Fruit fly (Drosophila melanogaster): ENCODE data around the gene Prosbeta3.

Prosbeta3 gene

DNA sequence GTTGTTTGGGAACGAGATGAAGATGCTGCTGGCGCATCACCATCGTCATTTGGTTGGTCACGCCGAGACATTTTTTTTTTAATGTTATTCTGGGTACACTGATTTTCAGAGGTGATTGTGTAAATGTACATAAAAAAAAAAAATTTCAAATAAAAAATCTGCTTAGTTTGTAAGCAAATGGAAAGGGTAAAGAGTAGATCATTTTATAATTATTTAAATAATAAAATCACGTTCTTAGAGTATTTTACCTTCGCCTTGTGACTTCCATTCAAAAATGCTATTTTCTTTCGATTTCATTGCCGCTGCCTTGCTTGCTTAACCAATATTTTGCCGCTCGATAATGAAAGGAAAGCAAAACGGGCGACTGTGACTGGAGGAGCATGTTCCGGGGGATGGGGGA lies 27.3 kb downstream of the Prosbeta3 start (continued):
- TF ChIP-seq CG6175 (GFP tag; IDR thresholded peaks at IDR 0.05) (no peak), pzg (GFP tag; optimal IDR thresholded peaks at IDR 0.05) (no peak), gem (tag; optimal IDR thresholded peaks at IDR 0.05) (peak; percentile 64), CG15601 (tag; optimal IDR thresholded peaks at IDR 0.05) (peak; percentile 50), CG1529 (GFP tag; optimal IDR thresholded peaks at IDR 0.05) (no peak), unpg (GFP tag; optimal IDR thresholded peaks at IDR 0.05) (peak; percentile 41), CG12236 (GFP tag; optimal IDR thresholded peaks at IDR 0.05) (no peak), az2 (GFP tag; optimal IDR thresholded peaks at IDR 0.05) (no peak), CG30431 (GFP tag; optimal IDR thresholded peaks at IDR 0.05) (no peak), D (optimal IDR thresholded peaks at IDR 0.05) (no peak), D (GFP tag; optimal IDR thresholded peaks at IDR 0.05) (peak; percentile 50), peb (GFP tag; IDR thresholded peaks at IDR 0.05) (no peak), fd3F (GFP tag; optimal IDR thresholded peaks at IDR 0.05) (no peak), ash1 (GFP tag; optimal IDR thresholded peaks at IDR 0.05) (no peak), CG13424 (tag; optimal IDR thresholded peaks at IDR 0.05) (peak; percentile 56), CG18476 (GFP tag; optimal IDR thresholded peaks at IDR 0.05) (no peak), Hsf (GFP tag; optimal IDR thresholded peaks at IDR 0.05) (no peak), CG7372 (GFP tag; IDR thresholded peaks at IDR 0.05) (no peak), bigmax (GFP tag; optimal IDR thresholded peaks at IDR 0.05) (no peak), CG31224 (GFP tag; IDR thresholded peaks at IDR 0.05) (no peak), ttk (GFP tag; IDR thresholded peaks at IDR 0.05) (peak; percentile 39), vvl (GFP tag; IDR thresholded peaks at IDR 0.05) (peak; percentile 40; the same call in 1 of the 2 replicates), HLHmδ (GFP tag; optimal IDR thresholded peaks at IDR 0.05) (no peak), Hr3 (GFP tag; optimal IDR thresholded peaks at IDR 0.05) (no peak), Camta (GFP tag; optimal IDR thresholded peaks at IDR 0.05) (no peak), lola (GFP tag; optimal IDR thresholded peaks at IDR 0.05) (peak in 1 of 3 experiments; percentile 12), CG43689 (GFP tag; IDR thresholded peaks at IDR 0.05) (no peak), Xbp1 (GFP tag; optimal IDR thresholded peaks at IDR 0.05) (peak; percentile 20), esg (GFP tag; conservative IDR thresholded peaks at IDR 0.05) (0 out of 2 replicates have a peak, but pooled peaks have one; percentile 23), CG10565 (GFP tag; optimal IDR thresholded peaks at IDR 0.05) (no peak), slbo (GFP tag; IDR thresholded peaks at IDR 0.05) (no peak), slou (GFP tag; optimal IDR thresholded peaks at IDR 0.05) (no peak), CG11093 (GFP tag; IDR thresholded peaks at IDR 0.05) (0 out of 3 replicates have a peak, but pooled peaks have one; percentile 50), CG14667 (GFP tag; IDR thresholded peaks at IDR 0.05) (no peak; the same call in 1 of the 2 replicates), CG17568 (GFP tag; optimal IDR thresholded peaks at IDR 0.05) (no peak), sens (GFP tag) (no peak), CG11456 (GFP tag; IDR thresholded peaks at IDR 0.05) (no peak), cas (GFP tag; IDR thresholded peaks at IDR 0.05) (no peak), btn (GFP tag; optimal IDR thresholded peaks at IDR 0.05) (no peak), nau (GFP tag; optimal IDR thresholded peaks at IDR 0.05) (no peak), CG14710 (tag; optimal IDR thresholded peaks at IDR 0.05) (peak; percentile 22), CG32767 (GFP tag; IDR thresholded peaks at IDR 0.05) (no peak), CG2199 (GFP tag; IDR thresholded peaks at IDR 0.05) (no peak), Eip74EF (GFP tag; optimal IDR thresholded peaks at IDR 0.05) (peak in 1 of 2 experiments; percentile 6), ac (GFP tag; optimal IDR thresholded peaks at IDR 0.05) (no peak), Max (GFP tag; optimal IDR thresholded peaks at IDR 0.05) (no peak), CG11247 (GFP tag; IDR thresholded peaks at IDR 0.05) (no peak), sqz (GFP tag; optimal IDR thresholded peaks at IDR 0.05) (no peak), grau (tag; optimal IDR thresholded peaks at IDR 0.05) (no peak), CG15696 (tag; optimal IDR thresholded peaks at IDR 0.05) (no peak), bbx (GFP tag; IDR thresholded peaks at IDR 0.05; ENCODE audit: partially characterized antibody) (no peak), CG42726 (GFP tag; IDR thresholded peaks at IDR 0.05; ENCODE audit: partially characterized antibody) (no peak)

Data from whole organism, embryonic.